Worm (Caenorhabditis elegans): ENCODE measurements around the gene Y4C6A.4.

ce11 chrIV:5502610-5503009, 49.8 kb downstream of the Y4C6A.4 start:
- TF ChIP-seq nhr-47 (tag; optimal IDR thresholded peaks at IDR 0.05) (no peak), nhr-237 (tag; optimal IDR thresholded peaks at IDR 0.05) (no peak), dpl-1 (GFP tag; optimal IDR thresholded peaks at IDR 0.05) (no peak)

All from whole organism, L1 larva.